Fruit fly (Drosophila melanogaster): ENCODE results near the gene ng3.
A peak's percentile ranks its signal among the peaks of the same experiment; 100 is the strongest.

The ng3 gene

dm6 chrX:3205887-3206794 is 35.7 kb downstream of the ng3 start (continued):
- TF ChIP-seq Hsf (GFP tag; optimal IDR thresholded peaks at IDR 0.05): peak; percentile 57
- TF ChIP-seq mam (GFP tag; optimal IDR thresholded peaks at IDR 0.05): peak; percentile 71
- peak; percentile 61; the same call in 1 of the 2 replicates for TF ChIP-seq dimm (GFP tag; IDR thresholded peaks at IDR 0.05)
- TF ChIP-seq Blimp-1 (GFP tag; optimal IDR thresholded peaks at IDR 0.05): peak; percentile 58
- TF ChIP-seq CG3163 (GFP tag; optimal IDR thresholded peaks at IDR 0.05): peak; percentile 10
- no peak for TF ChIP-seq YL-1 (GFP tag; optimal IDR thresholded peaks at IDR 0.05)
- TF ChIP-seq rib (GFP tag; IDR thresholded peaks at IDR 0.05): no peak
- TF ChIP-seq trem (tag; optimal IDR thresholded peaks at IDR 0.05): no peak
- TF ChIP-seq emc (GFP tag; optimal IDR thresholded peaks at IDR 0.05): peak; percentile 47
- TF ChIP-seq lilli (GFP tag; optimal IDR thresholded peaks at IDR 0.05): peak; percentile 74
- TF ChIP-seq pfk (GFP tag; optimal IDR thresholded peaks at IDR 0.05): no peak
- no peak for TF ChIP-seq ftz-f1 (GFP tag; optimal IDR thresholded peaks at IDR 0.05)
- TF ChIP-seq GATAe (GFP tag; conservative IDR thresholded peaks at IDR 0.05): 0 out of 2 replicates have a peak, but pooled peaks have one; percentile 11
- TF ChIP-seq CG15514 (GFP tag; optimal IDR thresholded peaks at IDR 0.05): peak; percentile 60
- no peak for TF ChIP-seq gsb-n (tag; optimal IDR thresholded peaks at IDR 0.05)
- peak; percentile 25 for TF ChIP-seq CG17802 (tag; optimal IDR thresholded peaks at IDR 0.05)
- peak; percentile 78 for TF ChIP-seq Xrp1 (GFP tag; IDR thresholded peaks at IDR 0.05)
- peak; percentile 51 for TF ChIP-seq CG1647 (GFP tag; optimal IDR thresholded peaks at IDR 0.05)
- TF ChIP-seq zf30C (GFP tag; optimal IDR thresholded peaks at IDR 0.05): peak; percentile 11
- no peak for TF ChIP-seq CG6854 (GFP tag; optimal IDR thresholded peaks at IDR 0.05)
- no peak for TF ChIP-seq lola (GFP tag; optimal IDR thresholded peaks at IDR 0.05)
- TF ChIP-seq Doc2 (GFP tag; IDR thresholded peaks at IDR 0.05): no peak
- peak; percentile 53; the same call in 1 of the 2 replicates for TF ChIP-seq CG16779 (GFP tag; IDR thresholded peaks at IDR 0.05)
- no peak for TF ChIP-seq run (tag; optimal IDR thresholded peaks at IDR 0.05)
- TF ChIP-seq NC2α (GFP tag; optimal IDR thresholded peaks at IDR 0.05): no peak
- TF ChIP-seq CG15269 (tag; optimal IDR thresholded peaks at IDR 0.05): peak; percentile 72
- peak; percentile 1 for TF ChIP-seq CG1529 (GFP tag; optimal IDR thresholded peaks at IDR 0.05)
- TF ChIP-seq eyg (GFP tag; optimal IDR thresholded peaks at IDR 0.05): peak; percentile 10
- no peak for TF ChIP-seq h (optimal IDR thresholded peaks at IDR 0.05)
- no peak for TF ChIP-seq twi (tag; optimal IDR thresholded peaks at IDR 0.05)
- TF ChIP-seq CG7271 (tag; optimal IDR thresholded peaks at IDR 0.05): no peak
- no peak for TF ChIP-seq CG31388 (GFP tag; optimal IDR thresholded peaks at IDR 0.05)
- TF ChIP-seq CG16863 (GFP tag; optimal IDR thresholded peaks at IDR 0.05): peak; percentile 58
- TF ChIP-seq cato (GFP tag; optimal IDR thresholded peaks at IDR 0.05; ENCODE audit: borderline replicate concordance): no peak
- TF ChIP-seq CG14014 (GFP tag; IDR thresholded peaks at IDR 0.05): peak; percentile 78
- peak; percentile 85 for TF ChIP-seq Ada2b (GFP tag; IDR thresholded peaks at IDR 0.05)
- peak; percentile 22 for TF ChIP-seq CG2712 (tag; optimal IDR thresholded peaks at IDR 0.05)
- no peak for TF ChIP-seq lbe (GFP tag; optimal IDR thresholded peaks at IDR 0.05)
- peak; percentile 38 for TF ChIP-seq CG17568 (GFP tag; optimal IDR thresholded peaks at IDR 0.05)
- peak; percentile 38 for TF ChIP-seq CG12744 (GFP tag; optimal IDR thresholded peaks at IDR 0.05)
- TF ChIP-seq eve (GFP tag; optimal IDR thresholded peaks at IDR 0.05): peak in 1 of 2 experiments; percentile 56
- TF ChIP-seq gfzf (GFP tag; optimal IDR thresholded peaks at IDR 0.05): no peak
- peak; percentile 65 for TF ChIP-seq CG3281 (GFP tag; optimal IDR thresholded peaks at IDR 0.05)
- TF ChIP-seq yki (optimal IDR thresholded peaks at IDR 0.05): no peak
- no peak for TF ChIP-seq CG14710 (tag; optimal IDR thresholded peaks at IDR 0.05)
- TF ChIP-seq vfl (GFP tag; optimal IDR thresholded peaks at IDR 0.05): peak; percentile 16
- TF ChIP-seq mirr (GFP tag; optimal IDR thresholded peaks at IDR 0.05): peak; percentile 3
- peak; percentile 85 for TF ChIP-seq ewg (GFP tag; optimal IDR thresholded peaks at IDR 0.05)
- no peak for TF ChIP-seq mld (GFP tag; IDR thresholded peaks at IDR 0.05; ENCODE audit: partially characterized antibody)
